Worm (Caenorhabditis elegans): ENCODE results near the gene der-2.

Gene der-2

DNA sequence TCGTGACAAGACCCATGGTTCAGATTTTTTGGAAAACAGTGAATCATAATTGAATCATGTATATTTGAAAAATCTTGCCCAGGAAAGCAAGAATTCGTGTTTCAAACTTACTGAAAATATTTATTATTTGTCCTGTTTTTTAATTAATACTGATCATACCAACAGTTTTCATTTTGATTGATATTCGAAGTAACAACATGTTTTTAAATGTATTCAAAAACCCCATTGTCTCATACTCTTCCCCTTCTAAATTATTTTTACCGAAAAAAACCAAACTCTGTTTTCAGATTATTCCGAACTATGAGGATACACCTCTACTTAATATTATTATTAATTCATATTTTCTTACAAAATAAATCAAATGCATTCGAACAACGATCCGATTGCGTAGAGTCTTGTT is 6.7 kb downstream of the der-2 start, which contains the start of gene R151.1:
R151.1 (plus strand) TSS at position 301 of the 400 bp plus-strand sequence.
- TF ChIP-seq ceh-19 (GFP tag; optimal IDR thresholded peaks at IDR 0.05) (no peak), gmeb-2 (tag; optimal IDR thresholded peaks at IDR 0.05) (no peak), tbx-7 (tag; optimal IDR thresholded peaks at IDR 0.05) (no peak), pax-1 (tag; optimal IDR thresholded peaks at IDR 0.05) (no peak), rnt-1 (tag; optimal IDR thresholded peaks at IDR 0.05) (no peak), hlh-30 (tag; optimal IDR thresholded peaks at IDR 0.05; ENCODE audit: insufficient read depth) (no peak), ceh-24 (tag; optimal IDR thresholded peaks at IDR 0.05) (no peak), sox-2 (GFP tag; IDR thresholded peaks at IDR 0.05) (no peak), K02D7.2 (tag; optimal IDR thresholded peaks at IDR 0.05) (no peak), ets-4 (tag; optimal IDR thresholded peaks at IDR 0.05) (no peak), ztf-16 (tag; optimal IDR thresholded peaks at IDR 0.05) (no peak), pha-4 (tag; optimal IDR thresholded peaks at IDR 0.05) (no peak), che-1 (tag; optimal IDR thresholded peaks at IDR 0.05) (no peak), C38D4.7 (GFP tag; optimal IDR thresholded peaks at IDR 0.05) (no peak), eyg-1 (tag; optimal IDR thresholded peaks at IDR 0.05) (no peak), fax-1 (tag; optimal IDR thresholded peaks at IDR 0.05) (no peak), C08G9.2 (tag; optimal IDR thresholded peaks at IDR 0.05) (no peak), ceh-30 (tag; optimal IDR thresholded peaks at IDR 0.05) (no peak), lim-6 (tag; optimal IDR thresholded peaks at IDR 0.05) (no peak), dmd-4 (tag; optimal IDR thresholded peaks at IDR 0.05; ENCODE audit: borderline replicate concordance) (no peak)

DNA sequence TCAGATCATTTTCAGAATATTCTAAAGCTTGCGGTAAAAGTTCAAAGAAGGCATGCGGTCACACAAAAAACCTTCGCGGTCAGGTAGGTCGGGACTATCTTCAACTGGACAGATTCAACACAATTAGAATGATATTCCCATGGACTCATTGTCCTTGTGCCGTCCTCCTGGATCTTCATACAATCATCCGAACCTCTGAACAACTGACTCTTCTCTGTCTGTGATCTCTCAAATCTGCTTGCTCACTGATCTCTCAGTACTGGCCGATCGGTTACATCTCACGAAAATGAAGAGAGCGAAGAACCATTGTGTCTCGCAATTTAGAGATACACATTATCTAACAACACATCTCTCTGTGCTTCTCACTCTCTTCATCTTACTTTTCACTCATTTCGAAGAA is 7.4 kb downstream of the der-2 start:
- TF ChIP-seq rnt-1 (tag; optimal IDR thresholded peaks at IDR 0.05), result peak; percentile 23
- no peak for TF ChIP-seq pros-1 (tag; optimal IDR thresholded peaks at IDR 0.05)

DNA sequence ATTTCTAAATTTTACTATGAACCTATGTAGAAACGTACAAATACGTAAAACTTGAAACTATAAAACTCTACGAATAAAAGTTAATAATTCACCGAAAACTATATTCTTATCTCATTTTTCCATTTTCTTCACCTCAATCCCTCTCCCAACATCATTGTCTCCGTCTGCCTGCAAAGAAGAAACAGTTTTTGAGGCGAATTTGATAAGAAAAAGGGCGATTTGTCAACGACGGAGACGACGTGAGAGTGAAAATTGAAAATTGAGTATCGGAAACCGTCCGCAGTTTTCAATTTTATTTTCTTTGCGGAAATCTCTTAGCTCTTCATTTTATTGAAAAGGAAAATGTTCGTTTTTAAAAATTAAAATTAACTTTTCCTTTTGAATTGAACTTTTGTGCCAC is 10.9 kb downstream of the der-2 start:
- no peak for TF ChIP-seq ceh-22 (tag; optimal IDR thresholded peaks at IDR 0.05)
- TF ChIP-seq sox-2 (GFP tag; IDR thresholded peaks at IDR 0.05), result no peak
- no peak for TF ChIP-seq pha-2 (tag; optimal IDR thresholded peaks at IDR 0.05)
- no peak for TF ChIP-seq unc-86 (tag; optimal IDR thresholded peaks at IDR 0.05)
- TF ChIP-seq fax-1 (tag; optimal IDR thresholded peaks at IDR 0.05), result no peak
- TF ChIP-seq pros-1 (tag; optimal IDR thresholded peaks at IDR 0.05), result no peak
- no peak for TF ChIP-seq eyg-1 (tag; optimal IDR thresholded peaks at IDR 0.05)
- no peak for TF ChIP-seq nhr-11 (tag; optimal IDR thresholded peaks at IDR 0.05)
- no peak for TF ChIP-seq lin-11 (tag; optimal IDR thresholded peaks at IDR 0.05)
- no peak for TF ChIP-seq nfya-1 (tag; optimal IDR thresholded peaks at IDR 0.05)
- no peak for TF ChIP-seq pha-4 (tag; optimal IDR thresholded peaks at IDR 0.05)
- TF ChIP-seq tbx-7 (tag; optimal IDR thresholded peaks at IDR 0.05), result no peak
- no peak for TF ChIP-seq ceh-14 (tag; optimal IDR thresholded peaks at IDR 0.05)
- TF ChIP-seq ceh-6 (GFP tag; optimal IDR thresholded peaks at IDR 0.05), result no peak
- TF ChIP-seq gmeb-2 (tag; optimal IDR thresholded peaks at IDR 0.05), result no peak
- no peak for TF ChIP-seq ceh-45 (GFP tag; IDR thresholded peaks at IDR 0.05)
- no peak for TF ChIP-seq K09A11.1 (tag; optimal IDR thresholded peaks at IDR 0.05; ENCODE audit: insufficient read depth)
- TF ChIP-seq odd-2 (tag; optimal IDR thresholded peaks at IDR 0.05), result no peak
- TF ChIP-seq elt-2 (tag; optimal IDR thresholded peaks at IDR 0.05), result no peak
- TF ChIP-seq rnt-1 (tag; optimal IDR thresholded peaks at IDR 0.05), result no peak

DNA sequence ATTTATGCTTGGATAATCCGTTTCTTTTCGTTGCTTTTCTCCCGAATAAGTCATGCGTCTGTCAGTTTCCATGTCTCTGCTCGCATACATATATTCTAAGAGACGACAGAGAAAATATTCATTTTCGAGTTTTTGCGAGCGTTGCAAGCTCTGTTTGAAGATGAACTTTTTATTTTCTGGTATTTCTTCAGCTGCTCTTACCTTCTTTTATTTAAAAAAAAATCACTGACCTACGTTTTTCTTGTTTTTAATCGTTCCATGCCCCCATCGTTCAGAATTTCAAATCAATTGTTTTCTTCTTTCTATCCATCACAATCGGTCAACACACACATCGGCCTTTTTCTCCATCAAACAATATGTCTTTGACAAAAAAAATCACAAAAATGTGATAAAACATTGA is 12.4 kb downstream of the der-2 start:
- TF ChIP-seq hlh-8 (tag; optimal IDR thresholded peaks at IDR 0.05), result no peak
- TF ChIP-seq nhr-11 (tag; optimal IDR thresholded peaks at IDR 0.05), result no peak
- no peak for TF ChIP-seq nfya-1 (tag; optimal IDR thresholded peaks at IDR 0.05)
- no peak for TF ChIP-seq mec-3 (tag; optimal IDR thresholded peaks at IDR 0.05; ENCODE audit: borderline replicate concordance)
- TF ChIP-seq nhr-232 (tag; optimal IDR thresholded peaks at IDR 0.05), result no peak
- TF ChIP-seq lim-6 (tag; optimal IDR thresholded peaks at IDR 0.05), result no peak
- TF ChIP-seq ceh-48 (tag; optimal IDR thresholded peaks at IDR 0.05), result no peak
- TF ChIP-seq Y22D7AL.16 (tag; optimal IDR thresholded peaks at IDR 0.05), result no peak
- TF ChIP-seq F13H6.1 (tag; optimal IDR thresholded peaks at IDR 0.05), result no peak
- no peak for TF ChIP-seq ceh-31 (tag; optimal IDR thresholded peaks at IDR 0.05)
- TF ChIP-seq ceh-19 (GFP tag; optimal IDR thresholded peaks at IDR 0.05), result no peak
- no peak for TF ChIP-seq unc-86 (tag; optimal IDR thresholded peaks at IDR 0.05)
- no peak for TF ChIP-seq hlh-15 (tag; optimal IDR thresholded peaks at IDR 0.05)

Data from whole organism, late embryonic.